Fruit fly (Drosophila melanogaster): Measurements from ENCODE around the gene Oatp33Ea.
A peak's percentile ranks its signal among the peaks of the same experiment; 100 is the strongest.

Gene Oatp33Ea

DNA sequence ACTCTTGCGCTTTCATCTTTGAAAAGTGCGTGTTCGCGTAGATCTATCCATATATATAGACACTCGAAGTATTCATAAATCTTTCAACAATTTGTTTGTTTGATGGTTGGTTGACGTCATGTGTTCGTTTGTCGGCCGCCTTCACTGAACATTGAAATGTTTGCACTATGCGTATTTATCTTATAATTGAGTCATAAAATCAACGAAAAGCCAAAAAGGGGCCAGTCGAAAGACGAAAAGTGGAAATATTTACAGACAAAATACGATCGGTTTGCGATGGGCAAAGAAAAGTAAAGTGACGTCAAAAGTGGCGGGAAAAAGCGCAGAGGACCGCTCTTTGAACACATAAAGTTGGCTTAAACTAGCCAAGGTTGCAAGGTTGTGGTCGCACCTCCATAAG is 41.6 kb upstream of the Oatp33Ea start:
- TF ChIP-seq CG5204 (GFP tag; optimal IDR thresholded peaks at IDR 0.05) (no peak), CG7045 (GFP tag; optimal IDR thresholded peaks at IDR 0.05) (no peak), toe (GFP tag; optimal IDR thresholded peaks at IDR 0.05) (no peak)

DNA sequence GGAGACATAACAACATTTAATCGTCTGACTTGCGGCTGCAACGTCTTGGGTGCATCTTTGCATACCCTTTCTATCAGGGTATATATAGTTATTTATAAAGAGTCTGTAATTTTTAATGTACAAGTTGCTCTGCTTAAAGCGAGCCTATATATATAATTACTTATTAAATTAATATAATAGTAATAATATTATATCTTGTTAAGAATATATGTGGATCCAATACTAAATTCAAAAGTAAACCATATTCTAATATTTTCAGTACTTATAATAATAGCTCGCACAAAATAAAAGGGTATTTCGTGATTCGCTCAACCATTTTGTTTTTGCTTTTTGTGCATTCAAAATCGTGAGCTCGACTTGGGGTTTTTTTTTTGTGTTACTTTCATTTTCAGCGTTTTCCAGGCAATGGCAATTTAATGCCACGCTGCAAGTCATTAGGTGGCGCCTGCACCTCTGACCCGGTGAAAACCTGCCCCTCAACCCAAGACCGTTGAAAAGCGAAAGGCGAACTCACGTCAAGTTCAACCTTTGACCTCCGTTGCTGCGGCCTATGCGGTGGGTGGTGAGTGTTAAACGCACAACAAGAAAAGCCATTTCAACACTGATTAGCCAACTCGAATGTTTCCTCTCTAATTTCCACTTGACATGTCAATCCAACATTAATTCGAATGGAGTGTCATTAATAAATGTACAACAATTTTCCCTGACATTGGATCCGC is 40.3 kb upstream of the Oatp33Ea start:
- TF ChIP-seq CG11617 (GFP tag; optimal IDR thresholded peaks at IDR 0.05) (no peak), CG7045 (GFP tag; optimal IDR thresholded peaks at IDR 0.05) (no peak), cic (GFP tag; optimal IDR thresholded peaks at IDR 0.05) (no peak), cnc (optimal IDR thresholded peaks at IDR 0.05) (no peak), kay (GFP tag; ENCODE audit: borderline replicate concordance) (no peak), Crg-1 (GFP tag; optimal IDR thresholded peaks at IDR 0.05) (no peak), tj (GFP tag; optimal IDR thresholded peaks at IDR 0.05) (no peak), Clk (GFP tag; optimal IDR thresholded peaks at IDR 0.05) (no peak), pad (GFP tag; optimal IDR thresholded peaks at IDR 0.05) (no peak), CG1620 (GFP tag; optimal IDR thresholded peaks at IDR 0.05) (no peak), CG14711 (tag; optimal IDR thresholded peaks at IDR 0.05) (no peak), CG7101 (tag; optimal IDR thresholded peaks at IDR 0.05) (no peak), Hr96 (GFP tag; optimal IDR thresholded peaks at IDR 0.05) (no peak), toe (GFP tag; optimal IDR thresholded peaks at IDR 0.05) (no peak), ovo (GFP tag; optimal IDR thresholded peaks at IDR 0.05) (no peak), CG5204 (GFP tag; optimal IDR thresholded peaks at IDR 0.05) (no peak), CG33017 (tag; optimal IDR thresholded peaks at IDR 0.05) (no peak)

DNA sequence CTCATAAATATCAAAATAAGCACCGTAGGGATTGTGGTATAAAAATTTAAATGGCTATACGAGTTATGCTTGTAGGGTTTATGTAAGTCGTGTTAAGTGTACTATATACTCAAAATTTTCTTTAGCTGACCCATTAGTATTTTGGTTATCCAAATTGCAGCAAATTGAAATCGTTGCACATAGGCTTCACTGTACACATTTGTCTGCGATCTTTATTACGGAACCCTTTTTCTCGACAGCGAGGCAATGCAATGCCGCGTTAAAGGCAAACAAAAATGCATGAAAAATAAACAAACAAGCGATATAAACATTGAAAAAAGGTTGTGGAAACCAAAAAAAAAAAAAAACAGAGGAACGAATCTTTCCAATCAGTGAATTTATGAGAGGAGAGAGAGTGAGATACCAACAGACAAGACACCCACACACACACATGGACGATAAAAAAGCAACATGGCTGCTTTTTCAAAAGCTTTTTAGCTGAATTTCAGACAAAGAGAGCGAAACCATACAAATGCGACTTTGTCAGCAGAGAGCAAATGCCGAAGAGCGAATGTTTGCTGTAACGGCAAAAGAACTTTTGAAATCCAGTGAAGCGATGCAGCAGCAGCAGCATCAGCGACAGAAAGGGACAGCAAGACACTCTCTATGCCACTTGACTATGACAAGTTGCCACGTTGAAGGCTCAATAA is 38.3 kb upstream of the Oatp33Ea start:
- TF ChIP-seq CG14711 (tag; optimal IDR thresholded peaks at IDR 0.05) (peak; percentile 86), CG12768 (GFP tag; optimal IDR thresholded peaks at IDR 0.05) (peak; percentile 88), tj (GFP tag; optimal IDR thresholded peaks at IDR 0.05) (peak; percentile 64), CG1620 (GFP tag; optimal IDR thresholded peaks at IDR 0.05) (peak; percentile 92), pad (GFP tag; optimal IDR thresholded peaks at IDR 0.05) (peak; percentile 79), CG7101 (tag; optimal IDR thresholded peaks at IDR 0.05) (peak; percentile 91), cic (GFP tag; optimal IDR thresholded peaks at IDR 0.05) (peak; percentile 17), Hr96 (GFP tag; optimal IDR thresholded peaks at IDR 0.05) (peak; percentile 90), bab1 (GFP tag; optimal IDR thresholded peaks at IDR 0.05) (peak; percentile 96), Mnt (GFP tag; optimal IDR thresholded peaks at IDR 0.05) (peak; percentile 74), toe (GFP tag; optimal IDR thresholded peaks at IDR 0.05) (peak; percentile 89), CG11617 (GFP tag; optimal IDR thresholded peaks at IDR 0.05) (peak; percentile 90), CG5204 (GFP tag; optimal IDR thresholded peaks at IDR 0.05) (peak; percentile 93), cnc (optimal IDR thresholded peaks at IDR 0.05) (no peak), ovo (GFP tag; optimal IDR thresholded peaks at IDR 0.05) (peak; percentile 77), Crg-1 (GFP tag; optimal IDR thresholded peaks at IDR 0.05) (peak; percentile 85), CG7045 (GFP tag; optimal IDR thresholded peaks at IDR 0.05) (peak; percentile 91), CG33017 (tag; optimal IDR thresholded peaks at IDR 0.05) (peak; percentile 90), kay (GFP tag; ENCODE audit: borderline replicate concordance) (no peak), Clk (GFP tag; optimal IDR thresholded peaks at IDR 0.05) (peak; percentile 78)

DNA sequence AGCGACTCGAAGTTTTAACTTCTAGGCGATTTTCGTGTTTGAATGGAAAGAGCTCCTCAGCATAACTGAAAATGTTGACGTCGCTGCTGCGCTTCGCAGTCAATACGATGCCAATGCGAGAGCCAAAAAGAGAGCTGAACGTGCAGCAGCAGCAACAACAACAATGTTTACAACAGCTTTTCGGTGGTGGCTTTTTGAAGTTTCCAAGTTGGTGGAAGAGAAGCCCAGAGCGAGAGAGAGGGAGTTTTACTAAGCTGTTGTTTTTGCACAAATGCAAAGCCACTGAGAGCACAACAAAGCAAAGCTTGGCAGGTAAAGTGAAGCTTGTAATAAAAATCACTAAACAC is 37.8 kb upstream of the Oatp33Ea start:
- no peak for TF ChIP-seq cnc (optimal IDR thresholded peaks at IDR 0.05)
- peak; percentile 75 for TF ChIP-seq tj (GFP tag; optimal IDR thresholded peaks at IDR 0.05)
- TF ChIP-seq CG11617 (GFP tag; optimal IDR thresholded peaks at IDR 0.05): no peak
- no peak for TF ChIP-seq cic (GFP tag; optimal IDR thresholded peaks at IDR 0.05)

DNA sequence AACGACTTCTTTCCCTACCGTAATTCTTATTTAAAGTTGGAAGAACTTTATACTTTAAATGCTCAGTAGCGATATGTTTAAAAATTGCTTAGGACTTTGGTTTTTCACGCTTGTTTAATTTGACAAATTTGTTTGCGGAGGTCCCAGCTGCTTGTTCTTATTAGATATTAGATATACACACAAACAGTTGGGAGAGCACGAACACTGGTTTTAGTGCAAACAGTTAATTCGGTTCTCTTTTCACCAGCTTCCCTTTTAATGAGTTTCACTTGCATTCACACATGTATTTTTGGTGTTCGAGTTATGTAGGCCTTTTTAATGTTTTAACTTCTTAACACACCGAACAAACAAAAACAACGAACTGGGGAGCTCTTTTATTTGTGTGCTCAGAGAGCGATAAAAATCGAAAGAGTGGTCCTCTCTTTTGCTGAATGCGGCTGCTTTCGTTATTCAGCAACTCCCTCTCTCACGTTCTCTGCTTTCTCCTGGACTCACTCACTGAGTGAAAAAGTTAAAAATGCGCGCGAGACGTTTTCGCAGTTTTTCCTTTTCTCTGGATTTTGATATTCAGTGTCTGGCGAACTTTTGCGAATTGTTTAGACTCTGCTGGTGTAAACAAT is 37.1 kb upstream of the Oatp33Ea start:
- TF ChIP-seq kay (GFP tag; ENCODE audit: borderline replicate concordance): no peak
- TF ChIP-seq CG7045 (GFP tag; optimal IDR thresholded peaks at IDR 0.05): no peak
- TF ChIP-seq bab1 (GFP tag; optimal IDR thresholded peaks at IDR 0.05): no peak
- TF ChIP-seq ovo (GFP tag; optimal IDR thresholded peaks at IDR 0.05): no peak
- TF ChIP-seq CG7101 (tag; optimal IDR thresholded peaks at IDR 0.05): no peak
- TF ChIP-seq cic (GFP tag; optimal IDR thresholded peaks at IDR 0.05): no peak

DNA sequence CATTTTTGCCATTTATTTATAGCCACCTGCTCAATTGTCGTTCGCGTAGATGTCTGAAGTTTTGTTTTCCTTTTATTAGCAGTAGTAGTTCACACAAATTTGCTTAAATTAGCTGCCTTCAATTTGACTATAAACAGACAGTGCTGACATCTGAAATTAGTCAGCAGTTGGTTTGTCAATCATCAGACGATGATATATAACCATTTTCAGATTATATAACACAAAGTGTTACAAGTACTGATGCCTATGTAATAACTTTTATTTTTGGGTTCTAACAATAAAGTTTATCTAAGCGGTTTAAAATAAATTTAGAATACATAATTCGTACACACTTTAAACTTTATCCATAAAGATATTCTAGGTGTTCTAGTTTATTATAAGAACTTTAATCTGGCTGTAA is 36.0 kb upstream of the Oatp33Ea start:
- TF ChIP-seq CG33017 (tag; optimal IDR thresholded peaks at IDR 0.05) (no peak), pad (GFP tag; optimal IDR thresholded peaks at IDR 0.05) (no peak), cic (GFP tag; optimal IDR thresholded peaks at IDR 0.05) (no peak)

DNA sequence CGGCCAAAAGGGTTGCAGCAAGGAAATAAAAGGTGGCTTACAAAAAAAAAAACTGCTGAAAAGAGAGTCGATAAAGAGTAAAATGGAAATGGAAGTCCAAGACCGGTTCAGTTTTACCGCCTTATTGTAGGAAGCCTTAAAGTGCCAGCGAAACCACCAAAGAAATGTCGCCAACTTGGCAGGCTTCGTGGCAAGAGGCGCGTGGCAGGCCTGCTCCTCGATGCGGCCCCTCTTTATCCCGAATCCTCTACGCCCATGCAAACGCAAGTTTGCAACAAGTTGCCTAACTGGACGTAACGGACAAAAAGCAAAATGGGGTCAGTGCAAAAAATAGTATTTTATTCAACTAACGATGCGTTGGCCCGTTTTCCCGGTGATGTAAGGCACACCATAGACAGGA is 35.1 kb upstream of the Oatp33Ea start:
- TF ChIP-seq Hr96 (GFP tag; optimal IDR thresholded peaks at IDR 0.05): no peak
- no peak for TF ChIP-seq Mnt (GFP tag; optimal IDR thresholded peaks at IDR 0.05)
- TF ChIP-seq CG11617 (GFP tag; optimal IDR thresholded peaks at IDR 0.05): no peak
- TF ChIP-seq pad (GFP tag; optimal IDR thresholded peaks at IDR 0.05): no peak
- TF ChIP-seq CG12768 (GFP tag; optimal IDR thresholded peaks at IDR 0.05): no peak
- TF ChIP-seq cic (GFP tag; optimal IDR thresholded peaks at IDR 0.05): no peak
- no peak for TF ChIP-seq CG33017 (tag; optimal IDR thresholded peaks at IDR 0.05)
- no peak for TF ChIP-seq CG7101 (tag; optimal IDR thresholded peaks at IDR 0.05)
- TF ChIP-seq toe (GFP tag; optimal IDR thresholded peaks at IDR 0.05): no peak
